Worm (Caenorhabditis elegans) whole organism, mixed stage, embryonic: ENCODE measurements around the gene sulp-8.
A peak's percentile ranks its signal among the peaks of the same experiment; 100 is the strongest.

ENCODE experiments used
- M03D4.4 ChIP-seq: sonication (generic microtip); optimal IDR thresholded peaks from 2 replicates; lab custom pipeline; 2017; ENCODE audit warnings: mild to moderate bottlenecking, missing genetic modification characterization, missing compliant biosample characterization
- blmp-1 ChIP-seq: fragments of 150-350 bp; optimal IDR thresholded peaks from 2 replicates; lab custom pipeline; 2014; ENCODE audit warnings: missing biosample characterization, missing genetic modification characterization
- ceh-39 ChIP-seq: fragments of 150-350 bp; optimal IDR thresholded peaks from 2 replicates; lab custom pipeline; 2014; ENCODE audit warnings: missing biosample characterization, missing genetic modification characterization
- ceh-43 ChIP-seq: fragments of 200-800 bp; sonication (Bioruptor generic); optimal IDR thresholded peaks from 2 replicates; lab custom pipeline; 2018; ENCODE audit warnings: mild to moderate bottlenecking, missing genetic modification characterization, moderate library complexity, missing compliant biosample characterization
- ces-1 ChIP-seq: fragments of 150-350 bp; optimal IDR thresholded peaks from 2 replicates; lab custom pipeline; 2014; ENCODE audit warnings: missing biosample characterization, missing genetic modification reagents, missing genetic modification characterization
- cnd-1 ChIP-seq: fragments of 200-800 bp; sonication (Bioruptor generic); optimal IDR thresholded peaks from 2 replicates; lab custom pipeline; 2018; ENCODE audit warnings: mild to moderate bottlenecking, missing genetic modification characterization, missing compliant biosample characterization
- elt-3 ChIP-seq: fragments of 150-350 bp; optimal IDR thresholded peaks from 2 replicates; lab custom pipeline; 2014; ENCODE audit warnings: missing biosample characterization, missing genetic modification characterization
- ham-2 ChIP-seq: fragments of 200-800 bp; sonication (Bioruptor generic); optimal IDR thresholded peaks from 2 replicates; lab custom pipeline; 2018; ENCODE audit warnings: mild to moderate bottlenecking, missing genetic modification characterization, missing compliant biosample characterization
- hlh-1 ChIP-seq: fragments of 150-350 bp; optimal IDR thresholded peaks from 2 replicates; lab custom pipeline; 2014; ENCODE audit warnings: missing biosample characterization, missing genetic modification reagents, missing genetic modification characterization
- lin-13 ChIP-seq: fragments of 150-350 bp; optimal IDR thresholded peaks from 2 replicates; lab custom pipeline; 2014; ENCODE audit warnings: missing biosample characterization, missing genetic modification characterization
- lin-32 ChIP-seq: fragments of 200-800 bp; sonication (Bioruptor generic); optimal IDR thresholded peaks from 2 replicates; lab custom pipeline; 2018; ENCODE audit warnings: mild to moderate bottlenecking, missing genetic modification characterization, missing compliant biosample characterization
- lsy-2 ChIP-seq: fragments of 150-350 bp; optimal IDR thresholded peaks from 2 replicates; lab custom pipeline; 2014; ENCODE audit warnings: missing biosample characterization, missing genetic modification characterization
- mab-5 ChIP-seq: fragments of 150-350 bp; optimal IDR thresholded peaks from 2 replicates; lab custom pipeline; 2014; ENCODE audit warnings: missing biosample characterization, missing genetic modification characterization
- mep-1 ChIP-seq: fragments of 150-350 bp; optimal IDR thresholded peaks from 2 replicates; lab custom pipeline; 2017; ENCODE audit warnings: missing biosample characterization, missing genetic modification reagents, missing genetic modification characterization, inconsistent platforms
- mls-2 ChIP-seq: sonication (generic microtip); optimal IDR thresholded peaks from 2 replicates; lab custom pipeline; 2016; ENCODE audit warnings: mild to moderate bottlenecking, missing genetic modification characterization, moderate library complexity, missing compliant biosample characterization
- nhr-12 ChIP-seq: fragments of 150-350 bp; optimal IDR thresholded peaks from 2 replicates; lab custom pipeline; 2014; ENCODE audit warnings: missing biosample characterization, missing genetic modification characterization
- nhr-2 ChIP-seq: fragments of 150-350 bp; optimal IDR thresholded peaks from 2 replicates; lab custom pipeline; 2014; ENCODE audit warnings: missing biosample characterization, missing genetic modification characterization
- nhr-237 ChIP-seq: fragments of 150-350 bp; optimal IDR thresholded peaks from 2 replicates; lab custom pipeline; 2014; ENCODE audit warnings: missing biosample characterization, missing genetic modification characterization
- nhr-28 ChIP-seq: fragments of 150-350 bp; optimal IDR thresholded peaks from 2 replicates; lab custom pipeline; 2014; ENCODE audit warnings: missing biosample characterization, missing genetic modification characterization
- nhr-76 ChIP-seq: sonication (generic microtip); optimal IDR thresholded peaks from 2 replicates; lab custom pipeline; 2017; ENCODE audit warnings: missing biosample characterization, missing genetic modification characterization
- pha-4 ChIP-seq: fragments of 150-350 bp; optimal IDR thresholded peaks from 2 replicates; lab custom pipeline; 2018; ENCODE audit warnings: missing biosample characterization, missing genetic modification reagents, missing genetic modification characterization
- sem-2 ChIP-seq: fragments of 200-800 bp; sonication (Bioruptor generic); optimal IDR thresholded peaks from 2 replicates; lab custom pipeline; 2018; ENCODE audit warnings: mild to moderate bottlenecking, missing genetic modification characterization, missing compliant biosample characterization
- snpc-4 ChIP-seq: fragments of 150-350 bp; optimal IDR thresholded peaks from 2 replicates; lab custom pipeline; 2014; ENCODE audit warnings: missing biosample characterization, missing genetic modification characterization
- sptf-1 ChIP-seq: sonication (generic microtip); optimal IDR thresholded peaks from 2 replicates; lab custom pipeline; 2017; ENCODE audit warnings: mild to moderate bottlenecking, missing genetic modification characterization, moderate library complexity, missing compliant biosample characterization
- tbx-8 ChIP-seq: fragments of 200-800 bp; sonication (Bioruptor generic); optimal IDR thresholded peaks from 2 replicates; lab custom pipeline; 2018; ENCODE audit warnings: mild to moderate bottlenecking, missing genetic modification characterization, moderate library complexity, missing compliant biosample characterization
- unc-120 ChIP-seq: sonication (generic microtip); optimal IDR thresholded peaks from 2 replicates; lab custom pipeline; 2017; ENCODE audit warnings: missing genetic modification characterization, missing compliant biosample characterization; ENCODE audit not compliant: poor library complexity, severe bottlenecking
- unc-39 ChIP-seq: fragments of 150-350 bp; optimal IDR thresholded peaks from 2 replicates; lab custom pipeline; 2014; ENCODE audit warnings: missing biosample characterization, missing genetic modification characterization
- unc-62 ChIP-seq: fragments of 150-350 bp; optimal IDR thresholded peaks from 2 replicates; lab custom pipeline; 2014; ENCODE audit warnings: missing biosample characterization, missing genetic modification reagents, missing genetic modification characterization
- zip-8 ChIP-seq: fragments of 150-350 bp; optimal IDR thresholded peaks from 2 replicates; lab custom pipeline; 2014; ENCODE audit warnings: missing biosample characterization, missing genetic modification characterization
- ztf-11 ChIP-seq: fragments of 150-350 bp; optimal IDR thresholded peaks from 2 replicates; lab custom pipeline; 2014; ENCODE audit warnings: missing biosample characterization, missing genetic modification characterization

The sulp-8 gene

ce11 chrV:9704399-9704798 is 30.9 kb upstream of the sulp-8 start:
- TF ChIP-seq ces-1 (GFP tag; lab: Kevin White, UChicago) (peak; percentile 66), lsy-2 (tag; lab: Kevin White, UChicago) (peak; percentile 3), nhr-28 (tag; lab: Kevin White, UChicago) (no peak), mep-1 (tag; lab: Kevin White, UChicago) (peak; percentile 11), nhr-237 (peak; percentile 18)

- no peak for TF ChIP-seq lin-13 (tag; lab: Kevin White, UChicago)
- TF ChIP-seq nhr-2 (tag; lab: Kevin White, UChicago), result no peak
- no peak for TF ChIP-seq unc-39 (tag; lab: Kevin White, UChicago)
- TF ChIP-seq ham-2 (GFP tag; lab: Kevin White, UChicago), result no peak
- no peak for TF ChIP-seq lin-32 (GFP tag; lab: Kevin White, UChicago)
- no peak for TF ChIP-seq M03D4.4 (tag; lab: Kevin White, UChicago)
- TF ChIP-seq nhr-28 (tag; lab: Kevin White, UChicago), result no peak
- TF ChIP-seq mep-1 (tag; lab: Kevin White, UChicago), result no peak
- TF ChIP-seq unc-120 (tag; lab: Kevin White, UChicago), result no peak
- no peak for TF ChIP-seq ztf-11 (tag; lab: Kevin White, UChicago)
- TF ChIP-seq sptf-1 (tag; lab: Kevin White, UChicago), result no peak
- no peak for TF ChIP-seq ceh-43
- TF ChIP-seq tbx-8 (GFP tag; lab: Kevin White, UChicago), result no peak
- TF ChIP-seq pha-4 (tag; lab: Kevin White, UChicago), result no peak
- TF ChIP-seq snpc-4, result no peak
- no peak for TF ChIP-seq blmp-1
- TF ChIP-seq nhr-76, result no peak
- no peak for TF ChIP-seq elt-3 (tag; lab: Kevin White, UChicago)
- no peak for TF ChIP-seq ceh-39 (tag; lab: Kevin White, UChicago)
- TF ChIP-seq nhr-12 (tag; lab: Kevin White, UChicago), result no peak
Observed at ce11 chrV:9703549-9703948, 30.1 kb upstream of the sulp-8 start.

DNA sequence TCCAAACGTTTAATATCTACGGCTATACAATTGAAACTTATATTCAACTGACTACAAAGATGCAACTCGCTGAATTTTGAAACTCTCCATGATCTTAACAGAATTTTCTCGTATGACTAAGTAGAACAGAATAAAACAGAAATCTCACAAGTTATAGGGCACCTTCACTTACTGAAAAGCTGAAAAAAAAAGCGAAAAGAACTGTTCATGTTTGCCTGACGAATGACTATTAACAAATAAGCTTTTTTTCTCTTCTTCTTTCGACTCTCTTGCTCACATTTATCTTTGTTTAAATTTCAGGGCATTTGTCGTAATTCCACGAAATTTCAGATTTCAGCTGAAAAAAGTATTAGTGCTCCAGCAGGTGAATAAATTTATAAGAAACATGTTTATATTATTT is 29.3 kb upstream of the sulp-8 start, which contains the start of gene xbx-6:
Gene xbx-6, plus strand, starts transcription at position 301 of the 400 bp plus-strand sequence.
- TF ChIP-seq nhr-28 (tag; lab: Kevin White, UChicago) (no peak), tbx-8 (GFP tag; lab: Kevin White, UChicago) (no peak), lin-32 (GFP tag; lab: Kevin White, UChicago) (no peak), zip-8 (tag; lab: Kevin White, UChicago) (no peak), snpc-4 (no peak)

DNA sequence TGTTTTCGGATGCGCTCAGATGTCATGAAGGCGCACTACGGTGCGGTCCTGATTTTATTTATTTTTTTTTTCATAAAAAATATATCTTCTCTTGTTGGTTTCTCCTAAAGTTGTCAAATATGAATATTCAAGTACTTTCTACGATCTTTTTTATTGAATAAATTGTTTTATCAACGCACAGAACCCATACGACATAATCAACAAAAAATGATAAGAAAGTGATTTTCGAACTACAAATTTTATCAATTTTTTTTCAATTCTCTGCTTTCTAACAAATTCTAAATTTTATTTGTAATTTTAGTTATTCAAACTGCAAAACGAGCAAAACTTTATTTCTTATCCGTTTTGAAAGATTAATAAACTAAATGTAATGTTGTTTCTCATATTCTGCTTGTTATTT is 28.4 kb upstream of the sulp-8 start:
- TF ChIP-seq mab-5 (tag; lab: Kevin White, UChicago), result no peak
- TF ChIP-seq elt-3 (tag; lab: Kevin White, UChicago), result no peak
- no peak for TF ChIP-seq ceh-43
- TF ChIP-seq snpc-4, result no peak
- TF ChIP-seq lin-32 (GFP tag; lab: Kevin White, UChicago), result no peak
- no peak for TF ChIP-seq nhr-2 (tag; lab: Kevin White, UChicago)
- no peak for TF ChIP-seq hlh-1 (tag; lab: Kevin White, UChicago)
- TF ChIP-seq unc-39 (tag; lab: Kevin White, UChicago), result no peak
- no peak for TF ChIP-seq nhr-28 (tag; lab: Kevin White, UChicago)
- no peak for TF ChIP-seq nhr-12 (tag; lab: Kevin White, UChicago)
- TF ChIP-seq mep-1 (tag; lab: Kevin White, UChicago), result no peak
- no peak for TF ChIP-seq nhr-237
- TF ChIP-seq unc-120 (tag; lab: Kevin White, UChicago), result no peak
- TF ChIP-seq zip-8 (tag; lab: Kevin White, UChicago), result no peak
- no peak for TF ChIP-seq cnd-1 (tag; lab: Kevin White, UChicago)
- TF ChIP-seq sem-2 (GFP tag; lab: Kevin White, UChicago), result no peak
- TF ChIP-seq unc-62 (GFP tag; lab: Kevin White, UChicago), result no peak

DNA sequence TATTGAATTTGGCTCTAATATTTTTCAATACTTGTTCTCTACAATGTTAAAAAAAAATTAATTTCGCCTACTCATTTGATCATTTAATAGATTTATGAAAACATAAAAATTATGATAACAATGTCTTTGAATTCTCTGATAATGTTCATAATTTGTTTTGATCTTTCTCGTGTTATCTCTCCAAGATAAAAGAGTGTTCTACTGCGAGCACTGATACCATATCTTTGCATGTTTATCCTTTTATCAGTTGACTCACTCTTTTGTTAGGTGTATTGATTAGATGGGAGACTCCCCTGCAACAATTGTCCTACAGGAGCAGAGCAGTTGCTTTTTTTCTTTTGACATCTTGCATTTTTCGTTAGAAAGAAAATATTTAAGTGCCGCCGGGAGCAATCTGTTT is 25.7 kb upstream of the sulp-8 start:
- no peak for TF ChIP-seq nhr-28 (tag; lab: Kevin White, UChicago)
- TF ChIP-seq mep-1 (tag; lab: Kevin White, UChicago), result no peak
- TF ChIP-seq mab-5 (tag; lab: Kevin White, UChicago), result no peak
- no peak for TF ChIP-seq tbx-8 (GFP tag; lab: Kevin White, UChicago)
- TF ChIP-seq mls-2 (tag; lab: Kevin White, UChicago), result no peak
- no peak for TF ChIP-seq ceh-39 (tag; lab: Kevin White, UChicago)
- TF ChIP-seq M03D4.4 (tag; lab: Kevin White, UChicago), result no peak
- no peak for TF ChIP-seq elt-3 (tag; lab: Kevin White, UChicago)
